Worm (Caenorhabditis elegans): ENCODE measurements around the gene T10F2.2.

DNA sequence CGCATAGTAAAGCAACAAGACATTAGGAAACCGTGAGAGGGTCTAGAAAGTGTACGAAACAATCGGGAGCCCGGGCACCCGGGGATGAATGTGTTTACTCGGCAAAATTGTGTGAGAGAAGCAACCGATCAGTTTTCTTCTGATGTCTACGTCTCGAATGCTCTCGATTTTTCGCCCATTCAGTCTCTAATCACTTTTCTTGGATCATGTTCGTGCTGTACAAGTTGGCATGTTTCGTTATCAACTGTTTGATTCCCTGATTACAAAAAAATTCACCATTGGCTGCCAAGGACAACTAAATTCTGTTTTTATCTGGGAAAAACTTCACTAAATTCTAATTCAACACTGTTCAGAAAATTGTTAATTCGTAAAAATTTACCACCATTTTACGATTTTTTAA is 15.5 kb upstream of the T10F2.2 start:
- TF ChIP-seq skn-1 (tag; optimal IDR thresholded peaks at IDR 0.05) (no peak), nhr-237 (tag; optimal IDR thresholded peaks at IDR 0.05) (no peak), pha-4 (tag; optimal IDR thresholded peaks at IDR 0.05) (peak; percentile 6), ama-1 (optimal IDR thresholded peaks at IDR 0.05) (no peak), ceh-9 (tag; optimal IDR thresholded peaks at IDR 0.05) (no peak), nhr-25 (tag; optimal IDR thresholded peaks at IDR 0.05) (no peak)

Measured in whole organism, L3 larva.